Fruit fly (Drosophila melanogaster) whole organism, embryonic: ENCODE data around the gene CG12818.

Experiments
- ATbp ChIP-seq: fragments of 200-800 bp; sonication (Bioruptor generic); optimal IDR thresholded peaks from 2 replicates; lab custom pipeline; 2017; ENCODE audit warnings: missing biosample characterization, mild to moderate bottlenecking, missing genetic modification characterization, missing genetic modification reagents
- BEAF-32 ChIP-seq: fragments of 200-800 bp; sonication (Bioruptor generic); optimal IDR thresholded peaks from 3 replicates; lab custom pipeline; 2017; ENCODE audit warnings: missing biosample characterization, missing genetic modification characterization, mild to moderate bottlenecking, moderate library complexity, missing genetic modification reagents
- CG10147 ChIP-seq: fragments of 200-800 bp; sonication (Bioruptor generic); optimal IDR thresholded peaks from 2 replicates; lab custom pipeline; 2019; ENCODE audit warnings: missing biosample characterization, mild to moderate bottlenecking, missing genetic modification characterization, moderate library complexity
- CG10267 ChIP-seq: fragments of 200-800 bp; sonication (Bioruptor generic); optimal IDR thresholded peaks from 2 replicates; lab custom pipeline; 2018; ENCODE audit warnings: missing biosample characterization, mild to moderate bottlenecking, missing genetic modification characterization, moderate library complexity
- CG10431 ChIP-seq: fragments of 200-800 bp; sonication (Bioruptor generic); optimal IDR thresholded peaks from 3 replicates; lab custom pipeline; 2018; ENCODE audit warnings: missing biosample characterization, mild to moderate bottlenecking, missing genetic modification characterization
- CG11504 ChIP-seq: fragments of 200-800 bp; sonication (Bioruptor generic); optimal IDR thresholded peaks from 3 replicates; lab custom pipeline; 2019; ENCODE audit warnings: missing biosample characterization, mild to moderate bottlenecking, missing genetic modification characterization, moderate library complexity
- CG12219 ChIP-seq: fragments of 200-800 bp; sonication (Bioruptor generic); optimal IDR thresholded peaks from 3 replicates; lab custom pipeline; 2018; ENCODE audit warnings: missing biosample characterization, mild to moderate bottlenecking, missing genetic modification characterization
- CG12744 ChIP-seq: fragments of 200-800 bp; sonication (Bioruptor generic); optimal IDR thresholded peaks from 2 replicates; lab custom pipeline; 2016; ENCODE audit warnings: missing biosample characterization, missing genetic modification characterization
- CG15601 ChIP-seq: fragments of 200-800 bp; sonication (Bioruptor generic); optimal IDR thresholded peaks from 3 replicates; lab custom pipeline; 2019; ENCODE audit warnings: missing biosample characterization, mild to moderate bottlenecking, missing genetic modification characterization, moderate library complexity
- CG1602 ChIP-seq: fragments of 200-800 bp; sonication (Bioruptor generic); optimal IDR thresholded peaks from 3 replicates; lab custom pipeline; 2016; ENCODE audit warnings: missing biosample characterization, missing genetic modification characterization
- CG1603 ChIP-seq: fragments of 200-800 bp; sonication (Bioruptor generic); optimal IDR thresholded peaks from 2 replicates; lab custom pipeline; 2019; ENCODE audit warnings: missing biosample characterization, mild to moderate bottlenecking, missing genetic modification characterization, moderate library complexity
- CG1647 ChIP-seq: fragments of 200-800 bp; sonication (Bioruptor generic); optimal IDR thresholded peaks from 3 replicates; lab custom pipeline; 2016; ENCODE audit warnings: missing biosample characterization, missing genetic modification characterization
- CG16813 ChIP-seq: fragments of 200-800 bp; sonication (Bioruptor generic); IDR thresholded peaks from 3 replicates; pipeline ENCODE4 v1.3.6; 2022; ENCODE audit warnings: missing biosample characterization, missing genetic modification characterization; ENCODE audit not compliant: partially characterized antibody
- CG17328 ChIP-seq: fragments of 200-800 bp; sonication (Bioruptor generic); IDR thresholded peaks from 2 replicates; pipeline ENCODE4 v1.3.6; 2022; ENCODE audit warnings: missing biosample characterization, missing genetic modification characterization
- CG17359 ChIP-seq: fragments of 200-800 bp; sonication (Bioruptor generic); optimal IDR thresholded peaks from 3 replicates; lab custom pipeline; 2018; ENCODE audit warnings: missing biosample characterization, mild to moderate bottlenecking, missing genetic modification characterization, moderate library complexity
- CG3281 ChIP-seq: fragments of 200-800 bp; sonication (Bioruptor generic); optimal IDR thresholded peaks from 3 replicates; lab custom pipeline; 2017; ENCODE audit warnings: missing biosample characterization, mild to moderate bottlenecking, missing genetic modification characterization
- CG33213 ChIP-seq: fragments of 200-800 bp; sonication (Bioruptor generic); optimal IDR thresholded peaks from 3 replicates; lab custom pipeline; 2016; ENCODE audit warnings: missing biosample characterization, missing genetic modification characterization
- CG4707 ChIP-seq: fragments of 200-800 bp; sonication (Bioruptor generic); optimal IDR thresholded peaks from 2 replicates; lab custom pipeline; 2018; ENCODE audit warnings: missing biosample characterization, mild to moderate bottlenecking, missing genetic modification characterization, moderate library complexity
- CG8924 ChIP-seq: fragments of 200-800 bp; optimal IDR thresholded peaks from 3 replicates; lab custom pipeline; 2019; ENCODE audit warnings: missing biosample characterization, mild to moderate bottlenecking, missing genetic modification characterization, moderate library complexity
- CG9215 ChIP-seq: fragments of 200-800 bp; sonication (Bioruptor generic); IDR thresholded peaks from 2 replicates; pipeline ENCODE4 v1.3.6; 2022; ENCODE audit warnings: missing biosample characterization, missing genetic modification characterization
- CG9609 ChIP-seq: fragments of 200-800 bp; sonication (Bioruptor generic); optimal IDR thresholded peaks from 3 replicates; lab custom pipeline; 2016; ENCODE audit warnings: missing biosample characterization, missing genetic modification characterization
- CG9727 ChIP-seq: fragments of 200-800 bp; sonication (Bioruptor generic); optimal IDR thresholded peaks from 3 replicates; lab custom pipeline; 2017; ENCODE audit warnings: missing biosample characterization, mild to moderate bottlenecking, missing genetic modification characterization
- CoRest ChIP-seq: fragments of 200-800 bp; sonication (Bioruptor generic); optimal IDR thresholded peaks from 3 replicates; lab custom pipeline; 2018; ENCODE audit warnings: missing biosample characterization, mild to moderate bottlenecking, missing genetic modification characterization, moderate library complexity
- D19A ChIP-seq: fragments of 200-800 bp; optimal IDR thresholded peaks from 3 replicates; lab custom pipeline; 2019; ENCODE audit warnings: missing biosample characterization, mild to moderate bottlenecking, missing genetic modification characterization, moderate library complexity
- Dbx ChIP-seq: fragments of 200-800 bp; sonication (Bioruptor generic); IDR thresholded peaks from 3 replicates; pipeline ENCODE4 v1.3.6; 2022; ENCODE audit warnings: missing biosample characterization, missing genetic modification characterization
- Dek ChIP-seq: fragments of 200-800 bp; sonication (Bioruptor generic); optimal IDR thresholded peaks from 3 replicates; lab custom pipeline; 2019; ENCODE audit warnings: missing biosample characterization, mild to moderate bottlenecking, missing genetic modification characterization, moderate library complexity
- Doc2 ChIP-seq: fragments of 200-800 bp; sonication (Bioruptor generic); IDR thresholded peaks from 2 replicates; pipeline ENCODE4 v1.3.6; 2022; ENCODE audit warnings: missing biosample characterization, missing genetic modification characterization
- Doc3 ChIP-seq: fragments of 200-800 bp; sonication (Bioruptor generic); IDR thresholded peaks from 3 replicates; pipeline ENCODE4 v1.3.6; 2022; ENCODE audit warnings: missing biosample characterization, missing genetic modification characterization; ENCODE audit not compliant: partially characterized antibody
- Ets97D ChIP-seq: fragments of 200-800 bp; sonication (Bioruptor generic); optimal IDR thresholded peaks from 3 replicates; lab custom pipeline; 2016; ENCODE audit warnings: missing biosample characterization, missing genetic modification characterization
- Hey ChIP-seq: fragments of 200-800 bp; sonication (Bioruptor generic); optimal IDR thresholded peaks from 3 replicates; lab custom pipeline; 2018; ENCODE audit warnings: missing biosample characterization, mild to moderate bottlenecking, missing genetic modification characterization
- HmgD ChIP-seq: fragments of 200-800 bp; sonication (Bioruptor generic); optimal IDR thresholded peaks from 3 replicates; lab custom pipeline; 2016; ENCODE audit warnings: missing biosample characterization, missing genetic modification characterization
- Lhr ChIP-seq: fragments of 200-800 bp; sonication (Bioruptor generic); optimal IDR thresholded peaks from 3 replicates; lab custom pipeline; 2017; ENCODE audit warnings: mild to moderate bottlenecking, missing biosample characterization, missing genetic modification reagents, missing genetic modification characterization
- MESR4 ChIP-seq: fragments of 200-800 bp; sonication (Bioruptor generic); optimal IDR thresholded peaks from 2 replicates; lab custom pipeline; 2018; ENCODE audit warnings: missing biosample characterization, mild to moderate bottlenecking, missing genetic modification characterization, moderate library complexity
- Med ChIP-seq: fragments of 200-800 bp; sonication (Bioruptor generic); peaks from one replicate; lab custom pipeline; 2016; ENCODE audit warnings: missing biosample characterization, missing genetic modification characterization, mild to moderate bottlenecking, inconsistent platforms, moderate library complexity
- al ChIP-seq: fragments of 200-800 bp; sonication (Bioruptor generic); IDR thresholded peaks from 2 replicates; pipeline ENCODE4 v1.3.6; 2022; ENCODE audit warnings: missing biosample characterization, missing genetic modification characterization
- bigmax ChIP-seq: fragments of 200-800 bp; sonication (Bioruptor generic); optimal IDR thresholded peaks from 2 replicates; lab custom pipeline; 2018; ENCODE audit warnings: missing biosample characterization, mild to moderate bottlenecking, missing genetic modification characterization
- ewg ChIP-seq: fragments of 200-800 bp; sonication (Bioruptor generic); optimal IDR thresholded peaks from 3 replicates; lab custom pipeline; 2017; ENCODE audit warnings: mild to moderate bottlenecking, missing biosample characterization, missing genetic modification reagents, missing genetic modification characterization
- ftz-f1 ChIP-seq: fragments of 200-800 bp; sonication (Bioruptor generic); optimal IDR thresholded peaks from 2 replicates; lab custom pipeline; 2016; ENCODE audit warnings: missing biosample characterization, missing genetic modification characterization
- jigr1 ChIP-seq: fragments of 200-800 bp; sonication (Bioruptor generic); IDR thresholded peaks from 3 replicates; pipeline ENCODE4 v1.3.6; 2022; ENCODE audit warnings: missing biosample characterization, missing genetic modification characterization
- kah ChIP-seq: fragments of 200-800 bp; sonication (Bioruptor generic); optimal IDR thresholded peaks from 2 replicates; lab custom pipeline; 2018; ENCODE audit warnings: missing biosample characterization, mild to moderate bottlenecking, missing genetic modification characterization
- lilli ChIP-seq: fragments of 200-800 bp; sonication (Bioruptor generic); optimal IDR thresholded peaks from 3 replicates; lab custom pipeline; 2016; ENCODE audit warnings: missing biosample characterization, missing genetic modification characterization
- nau ChIP-seq: fragments of 200-800 bp; sonication (Bioruptor generic); optimal IDR thresholded peaks from 3 replicates; lab custom pipeline; 2017; ENCODE audit warnings: missing biosample characterization, mild to moderate bottlenecking, missing genetic modification characterization, missing genetic modification reagents
- sd ChIP-seq: fragments of 200-800 bp; sonication (Bioruptor generic); optimal IDR thresholded peaks from 3 replicates; lab custom pipeline; 2018; ENCODE audit warnings: missing biosample characterization, mild to moderate bottlenecking, missing genetic modification characterization, moderate library complexity
- sens ChIP-seq: fragments of 200-800 bp; sonication (Bioruptor generic); peaks from one replicate; lab custom pipeline; 2016; ENCODE audit warnings: missing biosample characterization, missing genetic modification characterization
- sim ChIP-seq: fragments of 200-800 bp; sonication (Bioruptor generic); IDR thresholded peaks from 2 replicates; pipeline ENCODE4 v1.3.6; 2022; ENCODE audit warnings: missing biosample characterization, missing genetic modification characterization
- sr ChIP-seq: fragments of 200-800 bp; sonication (Bioruptor generic); IDR thresholded peaks from 3 replicates; pipeline ENCODE4 v1.3.6; 2022; ENCODE audit warnings: missing biosample characterization, missing genetic modification characterization
- trem ChIP-seq: fragments of 200-800 bp; optimal IDR thresholded peaks from 3 replicates; lab custom pipeline; 2019; ENCODE audit warnings: missing biosample characterization, mild to moderate bottlenecking, missing genetic modification characterization, moderate library complexity

CG12818 gene

DNA sequence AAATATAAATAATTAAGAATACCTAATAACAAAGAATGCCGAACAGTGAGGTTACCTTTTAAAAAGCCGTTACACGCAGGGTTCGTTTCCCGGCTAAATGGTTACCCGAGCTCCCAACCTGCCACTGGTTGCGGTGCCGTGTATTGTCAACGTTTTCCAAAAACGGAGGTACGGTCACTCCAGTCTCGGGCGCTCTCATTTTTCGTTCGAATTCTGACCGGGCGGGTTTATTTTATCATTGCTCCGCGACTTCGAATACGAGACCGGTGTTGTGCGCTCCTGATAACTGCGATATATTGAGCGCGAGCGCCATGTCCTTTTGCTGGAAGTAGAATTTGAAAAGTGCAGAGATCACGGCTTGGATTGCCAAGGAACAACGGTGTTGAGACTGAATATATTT lies 18.6 kb downstream of the CG12818 start, which contains the start of gene jumu (continued):
- peak; percentile 25 for TF ChIP-seq lilli (GFP tag; lab: Kevin White, UChicago)
- TF ChIP-seq sd: peak; percentile 49
- peak; percentile 40 for TF ChIP-seq CG9609 (GFP tag; lab: Kevin White, UChicago)
- peak; percentile 61 for TF ChIP-seq CG15601 (tag; lab: Kevin White, UChicago)
- peak; percentile 87 for TF ChIP-seq CG1603 (tag; lab: Kevin White, UChicago)
- TF ChIP-seq jigr1 (GFP tag; lab: Robert Waterston, UW): no peak
- TF ChIP-seq al (GFP tag; lab: Robert Waterston, UW): no peak
- TF ChIP-seq CG10267 (tag; lab: Kevin White, UChicago): peak; percentile 72
- TF ChIP-seq D19A (tag; lab: Kevin White, UChicago): peak; percentile 9
- peak; percentile 19 for TF ChIP-seq CG10147 (GFP tag; lab: Kevin White, UChicago)
- TF ChIP-seq CG4707 (GFP tag; lab: Kevin White, UChicago): no peak
- peak; percentile 96 for TF ChIP-seq Lhr (GFP tag; lab: Kevin White, UChicago)
- no peak for TF ChIP-seq Dbx (GFP tag; lab: Robert Waterston, UW)
- peak; percentile 23 for TF ChIP-seq CG9727 (GFP tag; lab: Kevin White, UChicago)
- no peak for TF ChIP-seq sim (GFP tag; lab: Robert Waterston, UW)
- TF ChIP-seq CG16813: no peak
- TF ChIP-seq Dek (tag; lab: Kevin White, UChicago): peak; percentile 49
- peak; percentile 54 for TF ChIP-seq bigmax (GFP tag; lab: Kevin White, UChicago)
- peak; percentile 3 for TF ChIP-seq kah (GFP tag; lab: Kevin White, UChicago)
- TF ChIP-seq CG17328 (GFP tag; lab: Robert Waterston, UW): no peak
- TF ChIP-seq CG1602 (GFP tag; lab: Kevin White, UChicago): no peak
- TF ChIP-seq CG3281 (GFP tag; lab: Kevin White, UChicago): peak; percentile 19
- no peak for TF ChIP-seq CG9215 (GFP tag; lab: Robert Waterston, UW)
- TF ChIP-seq CG12219 (GFP tag; lab: Kevin White, UChicago): no peak
- TF ChIP-seq sens (GFP tag; lab: Kevin White, UChicago): peak; percentile 64
- peak; percentile 22 for TF ChIP-seq CG8924 (tag; lab: Kevin White, UChicago)
- TF ChIP-seq trem (tag; lab: Kevin White, UChicago): peak; percentile 82
- TF ChIP-seq nau (GFP tag; lab: Kevin White, UChicago): no peak
- no peak for TF ChIP-seq Doc3 (GFP tag; lab: Robert Waterston, UW)
- TF ChIP-seq Ets97D (GFP tag; lab: Kevin White, UChicago): peak; percentile 87
- no peak for TF ChIP-seq Hey (tag; lab: Kevin White, UChicago)
- no peak for TF ChIP-seq ATbp
- peak; percentile 75 for TF ChIP-seq CG11504 (tag; lab: Kevin White, UChicago)
- peak; percentile 70 for TF ChIP-seq CG33213 (GFP tag; lab: Kevin White, UChicago)
- TF ChIP-seq CoRest (tag; lab: Kevin White, UChicago): peak; percentile 80
- peak; percentile 58 for TF ChIP-seq BEAF-32 (GFP tag; lab: Kevin White, UChicago)
- TF ChIP-seq CG17359 (tag; lab: Kevin White, UChicago): no peak
- TF ChIP-seq HmgD (GFP tag; lab: Kevin White, UChicago): peak; percentile 83
- TF ChIP-seq Doc2 (GFP tag; lab: Robert Waterston, UW): no peak
- TF ChIP-seq Med (GFP tag; lab: Kevin White, UChicago): peak; percentile 81
- peak; percentile 1 for TF ChIP-seq ewg (GFP tag; lab: Kevin White, UChicago)
- peak; percentile 31 for TF ChIP-seq ftz-f1 (GFP tag; lab: Kevin White, UChicago)
- TF ChIP-seq sr (GFP tag; lab: Robert Waterston, UW): no peak
- TF ChIP-seq MESR4 (GFP tag; lab: Kevin White, UChicago): peak; percentile 14
- TF ChIP-seq CG1647 (GFP tag; lab: Kevin White, UChicago): no peak
- TF ChIP-seq CG12744: no peak
- TF ChIP-seq CG10431 (GFP tag; lab: Kevin White, UChicago): no peak
